Worm (Caenorhabditis elegans) whole organism, mixed stage, embryonic: ENCODE data around the gene C50F4.10.

ENCODE experiments used
- nhr-76 ChIP-seq: sonication (generic microtip); optimal IDR thresholded peaks from 2 replicates; lab custom pipeline; 2017; ENCODE audit warnings: missing biosample characterization, missing genetic modification characterization
- sptf-1 ChIP-seq: sonication (generic microtip); optimal IDR thresholded peaks from 2 replicates; lab custom pipeline; 2017; ENCODE audit warnings: mild to moderate bottlenecking, missing genetic modification characterization, moderate library complexity, missing compliant biosample characterization

- no peak for TF ChIP-seq sptf-1 (tag; lab: Kevin White, UChicago)
- no peak for TF ChIP-seq nhr-76 (tag; lab: Kevin White, UChicago)
Measured at ce11 chrV:9524099-9524498, 7.3 kb downstream of the C50F4.10 start, which contains the start of gene C50F4.9.
